Worm (Caenorhabditis elegans) whole organism, midembryonic: ENCODE measurements around the gene T04F8.3.

Experiments used
- T22C8.4 ChIP-seq: fragments of 200-800 bp; sonication (Bioruptor generic); IDR thresholded peaks from 2 replicates; pipeline ENCODE4 v1.3.6; 2022; ENCODE audit warnings: missing genetic modification characterization, missing compliant biosample characterization
- cog-1 ChIP-seq: sonication (generic microtip); optimal IDR thresholded peaks from 2 replicates; lab custom pipeline; 2016; ENCODE audit warnings: missing genetic modification characterization, missing compliant biosample characterization
- flt-1 ChIP-seq: fragments of 200-800 bp; sonication (Bioruptor generic); IDR thresholded peaks from 2 replicates; pipeline ENCODE4 v1.3.6; 2022; ENCODE audit warnings: missing genetic modification characterization, missing compliant biosample characterization
- klf-2 ChIP-seq: fragments of 200-800 bp; sonication (Bioruptor generic); conservative IDR thresholded peaks from 2 replicates; pipeline ENCODE4 v1.3.6; 2022; ENCODE audit warnings: missing genetic modification reagents, missing genetic modification characterization, missing compliant biosample characterization
- med-1 ChIP-seq: sonication (generic microtip); optimal IDR thresholded peaks from 2 replicates; lab custom pipeline; 2017; ENCODE audit warnings: missing genetic modification characterization, mild to moderate bottlenecking, missing compliant biosample characterization, antibody characterized with exemption, missing genetic modification reagents; ENCODE audit not compliant: insufficient read depth
- ref-1 ChIP-seq: fragments of 200-800 bp; sonication (Bioruptor generic); conservative IDR thresholded peaks from 2 replicates; pipeline ENCODE4 v1.3.6; 2022; ENCODE audit warnings: missing genetic modification reagents, missing genetic modification characterization, missing compliant biosample characterization
- tab-1 ChIP-seq: fragments of 200-800 bp; sonication (Bioruptor generic); IDR thresholded peaks from 2 replicates; pipeline ENCODE4 v1.3.6; 2022; ENCODE audit warnings: missing genetic modification characterization, missing compliant biosample characterization
- ztf-23 ChIP-seq: fragments of 200-800 bp; sonication (Bioruptor generic); IDR thresholded peaks from 2 replicates; pipeline ENCODE4 v1.3.6; 2022; ENCODE audit warnings: missing genetic modification reagents, missing genetic modification characterization, missing compliant biosample characterization
- ztf-29 ChIP-seq: fragments of 200-800 bp; sonication (Bioruptor generic); IDR thresholded peaks from 2 replicates; pipeline ENCODE4 v1.3.6; 2022; ENCODE audit warnings: missing genetic modification reagents, missing genetic modification characterization, missing compliant biosample characterization

Gene T04F8.3

DNA sequence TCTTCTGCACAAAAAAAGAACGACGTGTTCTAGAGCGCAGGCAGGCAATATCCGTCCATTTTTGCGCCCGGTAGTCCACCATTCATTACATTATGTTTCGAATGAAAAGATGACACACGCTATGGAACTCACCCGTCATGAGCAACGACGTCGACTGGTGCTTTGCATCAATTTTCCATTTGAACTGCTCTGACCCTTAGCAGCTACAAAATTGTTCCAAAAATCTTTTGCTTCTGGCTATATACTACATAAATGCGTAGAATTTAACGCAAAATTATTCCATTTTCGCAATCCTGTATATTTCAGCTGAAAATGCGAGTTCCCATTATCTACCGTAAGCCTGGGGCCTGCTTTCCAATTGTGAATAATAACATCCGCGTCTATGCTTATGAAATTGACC, at the start of gene T04F8.3:
T04F8.3 (plus strand) TSS at position 301 of the 400 bp plus-strand sequence.
- no peak for TF ChIP-seq ztf-23

DNA sequence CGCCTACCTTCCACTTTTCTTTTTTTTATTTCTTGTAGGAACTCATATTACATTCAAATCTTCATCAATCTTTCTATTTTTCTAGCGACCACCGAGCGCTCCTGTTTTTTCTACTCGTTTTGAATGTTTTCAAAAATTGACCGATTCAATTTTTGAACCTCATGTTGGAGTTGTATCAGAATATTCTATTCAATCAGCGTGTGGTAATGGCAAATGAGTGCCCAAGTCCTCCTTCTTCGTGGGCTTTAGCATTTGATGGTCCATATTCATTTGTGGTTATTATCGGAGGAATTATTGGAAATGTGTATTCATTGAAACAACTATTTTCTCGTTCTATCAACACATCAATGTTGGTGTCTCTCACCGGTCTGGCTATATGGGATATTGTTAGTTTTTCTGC, 41.0 kb upstream of the T04F8.3 start, which contains the start of gene F52D10.4:
F52D10.4 (plus strand) TSS at position 84 of the 400 bp plus-strand sequence.
- TF ChIP-seq ref-1 (GFP tag; lab: Robert Waterston, UW), result no peak
- TF ChIP-seq ztf-29 (GFP tag; lab: Robert Waterston, UW), result no peak
- TF ChIP-seq klf-2 (GFP tag; lab: Robert Waterston, UW), result no peak
- TF ChIP-seq med-1, result no peak
- TF ChIP-seq flt-1 (GFP tag; lab: Robert Waterston, UW), result no peak
- TF ChIP-seq cog-1 (tag; lab: Kevin White, UChicago), result no peak
- TF ChIP-seq T22C8.4 (GFP tag; lab: Robert Waterston, UW), result no peak
- TF ChIP-seq ztf-23, result no peak
- TF ChIP-seq tab-1 (GFP tag; lab: Robert Waterston, UW), result no peak

DNA sequence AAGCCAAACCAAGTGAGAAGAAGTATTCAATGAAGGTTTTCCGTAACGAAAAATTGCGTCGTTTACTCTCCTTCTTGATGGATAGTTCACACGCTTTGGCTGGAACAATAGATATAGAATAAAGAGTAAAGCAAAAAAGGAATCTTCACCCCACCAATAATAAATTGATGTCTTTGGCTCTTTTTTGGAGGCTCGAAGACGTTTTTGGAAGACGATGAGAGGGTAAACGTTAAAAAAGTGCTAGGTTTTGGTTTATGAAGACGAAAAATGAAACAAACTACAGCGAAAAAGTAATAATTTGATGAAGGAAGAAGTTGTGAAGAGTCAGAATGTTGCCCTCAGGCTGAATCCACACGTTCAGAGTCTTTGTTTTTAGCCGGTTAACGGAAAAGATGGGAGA, 36.4 kb upstream of the T04F8.3 start, which contains the start of gene sto-3:
sto-3 (minus strand) TSS at position 101 of the 400 bp plus-strand sequence.
- TF ChIP-seq klf-2 (GFP tag; lab: Robert Waterston, UW) (no peak), med-1 (no peak), cog-1 (tag; lab: Kevin White, UChicago) (no peak), ref-1 (GFP tag; lab: Robert Waterston, UW) (no peak), T22C8.4 (GFP tag; lab: Robert Waterston, UW) (no peak), flt-1 (GFP tag; lab: Robert Waterston, UW) (no peak), ztf-23 (no peak), tab-1 (GFP tag; lab: Robert Waterston, UW) (no peak), ztf-29 (GFP tag; lab: Robert Waterston, UW) (no peak)

DNA sequence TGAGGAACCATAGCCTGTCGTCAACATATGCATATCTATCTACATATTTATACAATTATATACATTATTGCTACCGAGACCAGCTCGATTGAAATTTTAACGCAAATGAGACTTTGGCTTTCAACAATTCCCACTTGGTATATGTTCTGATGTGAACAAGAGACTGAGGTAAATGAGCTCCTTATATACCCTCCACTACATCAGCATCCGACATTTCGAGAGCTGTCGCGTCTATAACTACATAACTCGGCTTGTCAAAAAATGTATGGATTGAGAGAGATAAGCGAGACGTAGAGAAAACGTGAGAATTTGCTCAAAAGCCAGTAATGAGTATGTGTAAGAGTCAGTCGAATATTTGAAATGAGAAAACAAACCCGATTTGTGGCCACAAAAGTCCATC, 35.0 kb upstream of the T04F8.3 start:
- TF ChIP-seq T22C8.4 (GFP tag; lab: Robert Waterston, UW) (no peak), ztf-29 (GFP tag; lab: Robert Waterston, UW) (no peak), klf-2 (GFP tag; lab: Robert Waterston, UW) (no peak), med-1 (no peak), cog-1 (tag; lab: Kevin White, UChicago) (no peak), ref-1 (GFP tag; lab: Robert Waterston, UW) (no peak), tab-1 (GFP tag; lab: Robert Waterston, UW) (no peak), ztf-23 (no peak), flt-1 (GFP tag; lab: Robert Waterston, UW) (no peak)

DNA sequence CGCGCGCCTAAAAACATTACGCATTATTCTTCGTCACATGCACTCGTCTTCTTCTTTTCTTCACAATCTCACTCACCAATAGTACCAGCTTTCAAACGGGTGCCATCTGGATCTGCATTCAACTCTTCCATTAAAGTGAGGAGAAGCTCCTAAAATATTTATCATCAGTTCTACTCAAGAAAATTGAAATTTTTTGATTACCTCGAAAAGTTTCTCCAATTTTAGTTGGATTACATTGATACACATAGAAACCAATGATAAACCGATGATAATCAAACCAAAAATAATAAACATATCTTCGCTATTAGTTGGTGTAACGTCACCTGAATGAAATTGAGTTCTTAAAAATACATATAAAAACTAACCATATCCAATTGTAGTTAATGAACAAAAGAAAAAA, 33.8 kb upstream of the T04F8.3 start:
- TF ChIP-seq ztf-29 (GFP tag; lab: Robert Waterston, UW) (no peak), T22C8.4 (GFP tag; lab: Robert Waterston, UW) (no peak), ref-1 (GFP tag; lab: Robert Waterston, UW) (no peak), med-1 (no peak)

DNA sequence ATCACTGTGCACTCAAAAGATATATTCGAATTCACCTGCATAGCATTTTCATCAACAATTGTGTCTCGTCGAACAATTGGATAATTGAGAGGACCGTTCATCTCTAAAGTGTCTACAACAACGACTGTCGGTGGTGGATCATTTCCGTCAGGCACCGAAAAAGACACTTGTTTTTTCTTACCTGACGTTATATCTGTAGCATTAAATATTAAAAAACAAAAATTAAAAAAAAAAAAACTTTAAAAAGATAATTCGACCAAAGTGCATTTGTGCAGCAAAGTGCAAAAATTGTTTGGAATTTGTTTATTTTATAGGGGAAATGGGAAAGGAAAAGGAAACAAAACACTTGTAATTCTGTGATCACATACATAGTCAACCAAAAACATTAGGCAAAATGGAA, 31.4 kb upstream of the T04F8.3 start, which contains the start of gene twk-44:
twk-44 (minus strand) TSS at position 101 of the 400 bp plus-strand sequence.
- TF ChIP-seq cog-1 (tag; lab: Kevin White, UChicago) (no peak), klf-2 (GFP tag; lab: Robert Waterston, UW) (no peak), med-1 (no peak), T22C8.4 (GFP tag; lab: Robert Waterston, UW) (no peak), tab-1 (GFP tag; lab: Robert Waterston, UW) (no peak), flt-1 (GFP tag; lab: Robert Waterston, UW) (no peak), ztf-23 (no peak), ztf-29 (GFP tag; lab: Robert Waterston, UW) (no peak)

DNA sequence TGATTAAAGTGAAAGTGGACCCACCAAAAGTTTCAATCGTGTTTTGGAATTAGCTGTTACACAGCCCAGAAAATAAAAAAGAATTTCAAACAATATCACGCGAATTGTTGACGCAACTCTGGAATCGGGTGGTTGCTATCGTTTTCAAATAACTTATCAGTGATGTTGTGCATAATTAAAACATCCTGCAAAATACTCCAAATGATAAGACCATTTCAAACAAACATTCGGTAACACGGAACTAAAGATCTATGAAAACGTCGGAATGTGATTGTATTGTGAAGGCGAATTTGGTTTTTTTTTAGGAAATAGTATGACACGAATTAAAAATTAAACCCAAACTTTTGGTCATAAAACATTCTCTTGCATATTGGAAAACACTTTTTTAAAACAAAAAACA, 29.9 kb upstream of the T04F8.3 start, which contains the start of gene spp-30:
spp-30 (minus strand) TSS at position 101 of the 400 bp plus-strand sequence.
- TF ChIP-seq ztf-29 (GFP tag; lab: Robert Waterston, UW), result no peak
- TF ChIP-seq ref-1 (GFP tag; lab: Robert Waterston, UW), result no peak
- no peak for TF ChIP-seq T22C8.4 (GFP tag; lab: Robert Waterston, UW)
- TF ChIP-seq ztf-23, result no peak
- TF ChIP-seq med-1, result no peak
- TF ChIP-seq tab-1 (GFP tag; lab: Robert Waterston, UW), result no peak
- no peak for TF ChIP-seq klf-2 (GFP tag; lab: Robert Waterston, UW)
- TF ChIP-seq cog-1 (tag; lab: Kevin White, UChicago), result no peak
- TF ChIP-seq flt-1 (GFP tag; lab: Robert Waterston, UW), result no peak

DNA sequence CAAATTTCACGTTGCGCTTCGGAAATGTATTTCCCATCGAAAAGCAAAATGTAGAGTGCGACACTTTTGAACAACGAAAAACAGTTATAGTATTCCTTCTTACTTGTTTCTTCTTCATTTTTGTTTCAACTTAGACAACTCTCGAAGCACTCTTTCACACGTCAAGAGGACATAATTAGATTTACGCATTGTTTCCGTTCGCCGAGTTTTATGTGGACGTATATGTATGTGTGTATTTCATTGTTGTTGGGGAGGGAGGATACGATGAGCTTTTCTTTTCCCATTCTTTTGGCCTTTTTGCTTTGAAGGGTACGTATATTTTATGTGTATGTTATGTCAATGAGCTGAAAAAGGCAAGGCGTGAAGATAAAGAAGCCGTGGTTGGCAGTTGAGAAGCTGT, 27.9 kb upstream of the T04F8.3 start:
- no peak for TF ChIP-seq T22C8.4 (GFP tag; lab: Robert Waterston, UW)

DNA sequence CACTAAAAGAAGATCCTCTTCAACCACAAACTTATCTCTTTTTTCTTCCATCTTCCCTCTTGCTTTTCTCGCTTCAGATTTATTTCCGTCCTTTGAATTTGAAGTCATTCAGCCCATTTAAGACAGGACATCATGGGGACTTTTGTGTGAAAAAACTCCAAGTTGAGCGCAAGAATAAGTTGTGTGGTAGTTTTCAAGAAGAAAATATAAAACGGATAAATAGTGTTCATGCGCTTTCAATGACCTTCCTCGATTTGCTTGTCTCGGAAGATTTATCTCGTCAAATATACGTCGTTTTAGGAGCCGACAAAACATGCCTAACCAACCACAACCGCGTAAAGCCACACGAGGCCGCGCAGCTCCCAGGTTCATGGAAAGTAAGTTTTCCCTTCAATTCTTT, 26.3 kb upstream of the T04F8.3 start, which contains the start of gene sto-6:
sto-6 (plus strand) TSS at position 301 of the 400 bp plus-strand sequence.
- TF ChIP-seq flt-1 (GFP tag; lab: Robert Waterston, UW) (no peak), cog-1 (tag; lab: Kevin White, UChicago) (no peak), ztf-23 (no peak), T22C8.4 (GFP tag; lab: Robert Waterston, UW) (no peak), med-1 (no peak), ref-1 (GFP tag; lab: Robert Waterston, UW) (no peak), tab-1 (GFP tag; lab: Robert Waterston, UW) (no peak), ztf-29 (GFP tag; lab: Robert Waterston, UW) (no peak), klf-2 (GFP tag; lab: Robert Waterston, UW) (no peak)

DNA sequence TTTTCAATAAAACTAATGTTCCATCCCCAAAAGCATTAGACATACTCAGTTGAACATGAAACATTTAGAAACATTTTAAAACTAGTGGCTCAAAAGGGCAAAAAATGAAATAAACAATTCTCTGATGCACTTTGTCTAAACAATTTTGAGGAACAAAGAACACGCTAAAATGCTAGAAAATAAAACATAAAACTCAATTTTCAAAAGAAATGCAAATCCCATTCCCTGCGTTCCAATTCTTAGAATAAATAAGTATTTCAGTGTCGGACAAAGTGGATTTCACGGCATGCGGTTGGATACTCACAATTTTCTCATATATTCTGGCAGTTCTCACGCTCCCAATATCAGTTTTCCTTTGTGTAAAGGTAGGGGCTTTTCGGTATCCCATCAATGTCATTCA, 25.2 kb upstream of the T04F8.3 start:
- TF ChIP-seq tab-1 (GFP tag; lab: Robert Waterston, UW), result no peak

DNA sequence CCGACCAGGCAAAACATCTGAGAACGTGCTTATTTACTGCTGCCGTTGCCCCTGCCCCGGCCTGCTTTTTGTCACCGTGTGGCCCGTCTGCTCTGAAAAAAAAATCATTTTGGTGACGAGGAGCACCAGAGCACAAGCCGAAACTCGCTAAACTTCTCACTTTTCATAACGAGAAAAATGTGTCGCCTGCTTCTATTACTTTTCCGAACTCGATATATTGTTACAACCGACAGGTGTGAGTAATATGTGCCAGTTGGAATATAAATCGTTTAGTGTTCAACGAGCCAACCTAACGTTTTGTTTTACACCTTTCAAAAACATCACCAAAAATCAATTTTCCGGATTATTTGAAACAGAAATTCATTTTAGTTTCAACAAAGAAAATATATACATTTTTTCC, 20.7 kb upstream of the T04F8.3 start:
- no peak for TF ChIP-seq tab-1 (GFP tag; lab: Robert Waterston, UW)
- TF ChIP-seq ztf-23, result no peak
